Worm (Caenorhabditis elegans) whole organism, dauer: ENCODE results near the gene gnrr-5.
"Not testable (repeated sequence)": the region's sequence is repeated elsewhere in the genome, so short reads cannot be mapped to it uniquely, and the experiment has no call there.

Experiments
- unc-62 ChIP-seq: sonication (generic microtip); optimal IDR thresholded peaks from 2 replicates; lab custom pipeline; 2017; ENCODE audit warnings: missing biosample characterization, missing genetic modification reagents, missing genetic modification characterization

gnrr-5 gene

ce11 chrV:4454634-4455033, at the start of gene gnrr-5:
gnrr-5 (minus strand) TSS chrV:4454734.
- no peak for TF ChIP-seq unc-62

DNA sequence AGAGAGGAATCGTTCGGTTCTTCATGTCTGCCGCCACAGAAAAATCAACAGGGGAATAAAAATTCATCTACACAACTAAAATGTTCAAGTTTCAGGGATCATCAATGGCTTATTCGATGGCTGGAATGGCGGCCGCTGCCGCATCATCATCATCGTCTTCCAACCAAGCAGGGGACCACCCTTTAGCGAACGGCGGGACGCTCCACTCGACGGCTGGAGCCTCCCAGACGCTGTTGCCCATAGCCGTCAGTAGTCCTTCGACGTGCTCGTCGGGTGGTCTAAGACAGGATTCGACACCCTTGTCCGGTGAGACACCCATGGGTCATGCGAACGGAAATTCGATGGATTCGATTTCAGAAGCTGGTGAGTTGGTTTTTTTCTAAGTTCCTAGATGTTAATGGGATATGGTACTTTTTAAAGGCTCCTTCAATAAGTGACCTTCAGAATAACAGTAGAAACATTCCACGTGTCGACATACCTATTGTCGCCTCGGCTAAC, 49.4 kb upstream of the gnrr-5 start:
- TF ChIP-seq unc-62, result no peak

ce11 chrV:4502624-4503023, 48.1 kb upstream of the gnrr-5 start:
- TF ChIP-seq unc-62, result no peak

DNA sequence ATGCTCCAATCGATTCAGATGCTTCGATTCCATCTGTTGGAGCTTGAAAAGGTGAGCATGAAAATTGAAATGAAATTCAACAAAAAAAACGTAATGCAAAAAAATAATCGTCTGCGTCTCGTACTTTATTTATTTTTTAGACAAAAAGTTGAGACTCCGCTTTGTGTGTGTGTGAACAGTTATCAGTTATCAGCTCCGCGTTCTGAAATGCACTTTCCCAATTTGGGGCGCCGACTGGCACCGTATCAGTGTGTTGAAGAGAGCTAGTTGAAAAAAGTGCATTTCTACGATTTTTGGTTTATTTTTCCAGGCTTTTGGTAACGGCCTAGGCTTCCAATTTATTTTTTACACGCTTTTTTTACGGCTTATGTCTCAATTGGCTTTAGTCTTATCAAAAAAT, 47.4 kb upstream of the gnrr-5 start:
- TF ChIP-seq unc-62, result no peak

ce11 chrV:4500709-4501108, 46.2 kb upstream of the gnrr-5 start:
- no peak for TF ChIP-seq unc-62

DNA sequence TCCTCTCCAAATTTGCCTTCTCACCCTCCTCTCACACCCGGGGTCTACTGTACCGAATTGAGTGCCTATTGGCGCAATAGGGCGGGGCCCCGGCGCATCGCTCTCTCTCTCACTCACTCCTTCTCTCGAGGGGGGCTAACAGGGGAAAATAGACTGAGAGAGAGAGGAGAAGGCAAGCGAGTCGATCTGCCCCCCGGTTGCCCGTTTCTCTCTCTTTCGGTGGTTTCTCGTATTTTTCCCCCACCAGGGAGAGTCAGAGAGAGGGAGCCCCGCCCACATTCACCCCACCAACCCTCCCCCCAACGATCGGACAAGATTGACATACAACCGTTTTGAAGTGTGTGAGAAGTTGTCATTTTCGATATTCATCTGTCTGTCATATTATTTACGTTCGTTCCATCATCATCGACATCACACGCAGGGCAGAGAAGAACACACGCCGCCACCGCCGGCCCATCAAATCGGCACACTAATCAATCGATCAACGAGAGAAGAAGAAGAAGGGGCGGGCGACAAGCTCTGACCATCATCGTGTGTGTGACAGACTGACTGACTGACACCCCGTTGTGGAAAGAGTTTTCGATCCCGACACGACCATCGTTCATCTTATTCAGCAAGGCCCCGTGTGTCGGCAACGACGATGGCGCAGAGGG, 44.7 kb upstream of the gnrr-5 start:
- peak; percentile 67 for TF ChIP-seq unc-62

DNA sequence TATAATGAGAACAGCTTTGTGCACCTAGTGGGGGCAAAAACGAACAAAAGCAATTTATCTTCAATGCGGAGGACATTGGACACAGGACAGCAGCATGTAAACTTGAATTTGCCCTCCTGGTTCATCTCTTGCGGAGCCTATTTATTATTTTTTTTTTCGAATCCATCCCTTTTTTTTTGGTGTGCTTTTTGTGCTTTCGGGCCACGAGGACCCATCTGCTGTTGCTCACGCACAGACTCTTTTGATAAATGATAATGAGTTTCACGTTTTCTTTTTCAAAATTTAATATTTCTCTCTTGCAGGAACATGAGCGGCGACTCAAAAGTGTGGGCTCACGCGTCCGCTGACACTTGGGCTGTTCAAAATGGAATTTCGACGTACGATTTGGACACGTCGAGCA, 42.6 kb upstream of the gnrr-5 start, which contains the start of gene unc-62:
Gene unc-62 (plus strand): TSS at position 301 of the 400 bp plus-strand sequence.
- no peak for TF ChIP-seq unc-62

ce11 chrV:4496104-4496586, 41.6 kb upstream of the gnrr-5 start:
- TF ChIP-seq unc-62, result no peak

DNA sequence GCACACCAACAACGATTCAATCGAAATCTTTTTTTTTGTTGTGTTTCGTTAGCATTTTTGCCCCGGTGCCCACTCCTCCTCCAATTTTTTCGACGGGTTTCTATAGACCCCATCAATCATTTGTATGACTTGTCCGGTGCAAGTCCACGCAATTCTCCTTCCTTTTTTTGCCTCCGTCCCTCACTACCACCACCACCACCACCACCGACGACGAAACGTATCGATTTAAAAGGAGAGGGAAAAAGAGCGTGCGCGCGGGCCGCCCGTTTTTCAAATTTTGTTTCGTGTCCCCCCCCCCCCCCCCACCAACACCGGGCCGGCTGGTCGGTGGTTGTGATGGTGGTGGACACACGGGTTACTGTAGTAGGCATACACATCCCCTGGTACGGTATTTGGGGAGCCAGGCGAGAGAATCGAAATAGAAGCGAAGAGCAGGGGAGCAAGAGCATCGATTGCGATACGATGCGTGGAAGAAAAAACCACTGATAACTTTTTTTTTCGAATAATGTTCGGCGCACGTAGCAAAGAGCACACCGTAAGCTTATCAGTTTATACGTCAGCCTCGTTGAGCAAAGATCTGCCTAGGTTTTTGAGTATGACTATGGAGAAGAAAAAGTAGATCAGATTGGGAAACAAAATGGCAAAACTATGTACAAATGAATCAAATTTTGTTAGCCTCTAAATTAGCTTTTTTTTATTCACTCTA, 40.7 kb upstream of the gnrr-5 start:
- TF ChIP-seq unc-62, result no peak

DNA sequence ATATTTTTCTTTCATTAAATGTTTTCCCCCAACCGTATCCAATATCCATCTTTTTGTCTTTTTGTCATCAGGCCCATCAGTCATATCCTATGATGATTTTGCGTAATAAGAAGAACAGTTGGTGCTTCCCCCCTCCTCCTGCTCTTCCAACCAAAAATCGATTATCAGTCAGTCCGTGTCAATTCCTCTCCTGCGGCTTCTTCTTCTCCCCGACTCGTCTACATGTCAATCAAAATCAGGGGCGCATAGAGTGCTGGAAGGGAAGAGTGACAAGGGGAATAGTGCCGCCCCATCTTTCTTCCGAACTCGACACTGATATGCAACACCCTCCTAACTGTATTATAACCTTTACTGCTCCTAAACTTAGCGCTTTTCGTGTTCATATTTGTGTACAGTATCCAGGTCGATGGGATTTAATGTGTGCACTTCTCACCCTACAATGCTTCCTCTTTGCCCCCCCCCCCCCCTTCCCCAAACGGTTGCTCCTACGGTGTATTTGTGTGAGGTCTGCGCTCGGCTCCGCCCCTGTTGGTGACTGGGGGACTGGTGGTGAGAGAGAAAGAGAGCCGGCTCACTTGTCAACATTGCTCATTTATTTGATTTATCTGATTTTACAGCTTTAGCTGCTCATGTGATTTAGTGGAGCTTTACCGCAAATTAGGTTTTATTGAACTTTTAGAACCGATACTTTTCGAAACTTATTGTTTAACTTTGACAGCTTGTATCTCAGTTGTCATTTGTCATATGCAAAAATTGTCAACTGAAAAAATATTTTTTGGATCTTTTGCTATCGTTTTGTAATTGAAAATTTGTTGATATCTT, 37.0 kb upstream of the gnrr-5 start:
- TF ChIP-seq unc-62, result no peak

DNA sequence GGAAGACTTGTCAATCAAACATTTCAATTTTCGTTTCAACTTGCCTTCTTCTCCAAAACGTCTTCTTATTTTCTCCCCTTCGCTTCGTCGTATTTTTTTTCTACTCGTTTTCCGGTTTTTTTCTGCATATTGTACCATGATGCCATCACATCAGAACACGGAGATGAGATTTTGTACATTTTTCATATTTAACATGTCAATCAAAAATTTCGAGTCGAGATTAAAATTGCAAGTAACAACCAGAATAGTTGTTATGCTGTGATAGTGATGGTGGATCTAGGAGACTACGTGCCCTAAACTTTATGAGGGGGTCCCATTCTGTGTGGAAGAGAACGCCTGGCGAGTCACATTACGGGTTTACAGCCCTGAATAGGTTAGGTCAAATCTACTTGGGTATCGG, 35.4 kb upstream of the gnrr-5 start:
- TF ChIP-seq unc-62, result no peak

- no peak for TF ChIP-seq unc-62
Observed at ce11 chrV:4488989-4489388, 34.5 kb upstream of the gnrr-5 start.

- TF ChIP-seq unc-62, result no peak
Observed at ce11 chrV:4487888-4488287, 33.4 kb upstream of the gnrr-5 start.

- TF ChIP-seq unc-62, result no peak
Observed at ce11 chrV:4486626-4487025, 32.1 kb upstream of the gnrr-5 start.

ce11 chrV:4483049-4483507, 28.5 kb upstream of the gnrr-5 start, which contains the start of gene exc-15:
exc-15 (plus strand) TSS chrV:4483459.
- TF ChIP-seq unc-62, result no peak

DNA sequence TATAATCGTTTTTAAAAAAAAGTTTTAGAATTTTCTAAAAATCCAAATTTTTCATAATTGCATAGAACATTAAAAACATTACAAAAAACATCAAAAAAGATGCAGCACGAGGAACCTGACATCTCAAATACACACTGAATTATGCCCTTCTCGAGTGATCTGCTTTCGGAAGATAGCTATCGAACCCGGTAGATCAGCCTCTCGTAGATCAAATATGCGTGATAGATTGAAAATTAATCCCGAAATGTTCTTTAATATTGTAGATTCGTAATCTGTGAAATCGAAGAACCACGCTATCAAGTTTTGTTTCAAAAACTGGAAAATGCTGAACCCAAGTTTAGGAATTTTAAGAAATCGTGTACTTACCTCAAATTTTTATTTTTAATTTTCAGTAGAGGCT, 27.3 kb upstream of the gnrr-5 start:
- TF ChIP-seq unc-62, result no peak

DNA sequence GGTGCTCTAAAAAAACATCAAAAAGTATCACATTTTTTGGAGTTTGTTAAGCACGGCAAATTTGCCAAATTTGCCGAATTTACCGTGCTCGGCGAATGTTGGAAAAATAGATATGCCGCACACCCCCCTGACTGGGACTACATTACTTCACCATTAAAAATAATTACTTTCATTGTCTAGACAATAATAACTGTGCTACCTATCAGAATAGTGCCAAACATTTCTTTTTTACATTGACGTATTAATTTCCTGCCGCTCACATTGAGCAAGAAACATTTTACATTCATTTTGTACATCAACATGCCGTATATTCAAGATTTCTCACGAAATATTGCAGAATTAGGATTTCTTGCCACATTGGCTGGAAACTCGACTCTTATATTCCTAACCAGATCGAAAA, 20.0 kb upstream of the gnrr-5 start, which contains the start of gene str-35:
Gene str-35 (plus strand): TSS at position 301 of the 400 bp plus-strand sequence.
- TF ChIP-seq unc-62, result not testable (repeated sequence)
